Fruit fly (Drosophila melanogaster) Kc167 (cell line): ENCODE results near the gene B9d2.

Experiments
- Myc ChIP-seq: fragments of >200 bp; optimal IDR thresholded peaks from 2 replicates; lab custom pipeline; 2017; ENCODE audit warnings: missing external identifiers
- Sin3A ChIP-seq: fragments of >200 bp; optimal IDR thresholded peaks from 2 replicates; lab custom pipeline; 2018; ENCODE audit warnings: missing external identifiers
- h ChIP-seq: fragments of >200 bp; optimal IDR thresholded peaks from 3 replicates; lab custom pipeline; 2018; ENCODE audit warnings: missing external identifiers
- insv ChIP-seq: fragments of >200 bp; optimal IDR thresholded peaks from 3 replicates; lab custom pipeline; 2018; ENCODE audit warnings: missing external identifiers
- psq ChIP-seq: fragments of >200 bp; optimal IDR thresholded peaks from 2 replicates; lab custom pipeline; 2017; ENCODE audit warnings: missing external identifiers
- ttk ChIP-seq: sonication (Bioruptor generic); optimal IDR thresholded peaks from 2 replicates; lab custom pipeline; 2017; ENCODE audit warnings: missing external identifiers

Gene B9d2

dm6 chr2L:6155041-6155440 lies 24.6 kb upstream of the B9d2 start, which contains the start of gene CG31639:
Gene CG31639, minus strand, starts transcription at chr2L:6155141.
- TF ChIP-seq insv (lab: Kevin White, UChicago): no peak
- TF ChIP-seq Myc: no peak
- no peak for TF ChIP-seq h
- TF ChIP-seq ttk: no peak
- no peak for TF ChIP-seq psq (lab: Kevin White, UChicago)
- no peak for TF ChIP-seq Sin3A

DNA sequence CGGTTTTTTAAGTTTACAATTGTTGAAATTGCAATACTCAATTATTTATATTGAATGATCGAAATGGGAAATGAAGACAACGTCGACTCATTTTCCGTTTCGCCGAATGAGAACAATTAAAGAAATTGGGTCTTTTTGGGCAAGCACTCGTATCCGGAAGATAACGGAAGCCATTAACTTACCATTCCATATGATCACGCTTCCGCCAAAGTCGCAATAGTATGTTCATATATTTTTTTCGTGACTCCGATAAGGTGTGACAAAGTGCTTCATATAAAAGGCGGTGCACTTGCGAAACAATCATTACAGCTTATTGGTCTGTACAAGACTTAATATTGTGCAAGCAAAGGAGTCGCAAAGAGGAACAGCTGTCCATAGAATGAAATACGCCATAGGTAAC lies 21.2 kb upstream of the B9d2 start, which contains the start of gene Muc26B:
Gene Muc26B (plus strand): TSS at position 301 of the 400 bp plus-strand sequence.
- TF ChIP-seq ttk (no peak), insv (lab: Kevin White, UChicago) (no peak), h (no peak), Myc (no peak)

- TF ChIP-seq h (no peak), insv (lab: Kevin White, UChicago) (no peak), Sin3A (no peak), psq (lab: Kevin White, UChicago) (no peak), Myc (no peak), ttk (no peak)
These were observed 8.6 kb upstream of the B9d2 start, which contains the start of gene CG13991 for dm6 chr2L:6139082-6139481. Gene CG13991, plus strand, starts transcription at chr2L:6139382.

DNA sequence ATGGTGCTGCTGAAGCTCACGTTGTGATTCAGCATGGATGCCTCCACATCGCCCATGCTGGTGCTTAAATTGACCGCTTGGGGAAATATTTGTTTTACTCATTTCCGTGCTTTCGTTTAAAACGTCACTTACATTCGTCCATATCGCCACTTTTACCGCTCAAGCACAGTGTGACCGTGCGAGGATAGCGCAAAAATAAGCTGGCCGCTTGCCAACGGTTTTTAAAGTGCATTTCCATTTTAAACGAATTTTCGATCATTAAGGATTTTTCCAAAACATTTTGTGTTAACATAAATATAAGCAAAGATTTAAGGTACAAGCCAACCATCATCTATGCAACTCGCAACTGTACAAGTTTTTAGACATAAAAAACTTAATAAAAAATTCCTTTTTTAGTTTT lies 3.0 kb downstream of the B9d2 start, which contains the start of gene WDR79:
Gene WDR79 (minus strand): TSS at position 298 of the 400 bp plus-strand sequence.
- TF ChIP-seq ttk (no peak), h (no peak), Sin3A (no peak), psq (lab: Kevin White, UChicago) (no peak), Myc (no peak), insv (lab: Kevin White, UChicago) (no peak)

DNA sequence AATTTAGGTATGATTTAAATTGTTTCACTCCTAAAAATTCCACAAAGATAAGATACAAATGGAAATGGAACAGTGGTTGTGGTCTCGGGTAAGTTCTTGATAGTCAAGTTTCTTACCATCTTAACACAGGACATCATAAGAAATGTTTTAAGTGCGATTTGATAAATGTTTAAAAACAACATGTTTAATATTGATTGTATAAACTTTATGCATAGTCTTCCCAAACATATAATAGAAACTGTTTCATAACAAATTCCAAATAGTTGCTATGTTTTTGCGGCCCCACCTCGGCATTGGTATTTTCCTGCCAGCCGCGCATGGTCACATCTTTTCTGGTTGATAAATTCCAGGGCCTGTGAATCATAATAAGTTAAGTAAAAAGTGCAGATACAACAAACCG lies 5.6 kb downstream of the B9d2 start, which contains the start of gene Arpc4:
Gene Arpc4 (plus strand): TSS at position 318 of the 400 bp plus-strand sequence.
- TF ChIP-seq psq (lab: Kevin White, UChicago): no peak
- TF ChIP-seq ttk: no peak
- no peak for TF ChIP-seq Sin3A
- TF ChIP-seq Myc: no peak
- TF ChIP-seq insv (lab: Kevin White, UChicago): no peak
- no peak for TF ChIP-seq h

- TF ChIP-seq insv (lab: Kevin White, UChicago): no peak
- TF ChIP-seq Myc: no peak
- TF ChIP-seq Sin3A: no peak
These were observed 12.2 kb downstream of the B9d2 start, which contains the start of gene CG31642 for dm6 chr2L:6118212-6118611. Gene CG31642, plus strand, starts transcription at chr2L:6118512.

DNA sequence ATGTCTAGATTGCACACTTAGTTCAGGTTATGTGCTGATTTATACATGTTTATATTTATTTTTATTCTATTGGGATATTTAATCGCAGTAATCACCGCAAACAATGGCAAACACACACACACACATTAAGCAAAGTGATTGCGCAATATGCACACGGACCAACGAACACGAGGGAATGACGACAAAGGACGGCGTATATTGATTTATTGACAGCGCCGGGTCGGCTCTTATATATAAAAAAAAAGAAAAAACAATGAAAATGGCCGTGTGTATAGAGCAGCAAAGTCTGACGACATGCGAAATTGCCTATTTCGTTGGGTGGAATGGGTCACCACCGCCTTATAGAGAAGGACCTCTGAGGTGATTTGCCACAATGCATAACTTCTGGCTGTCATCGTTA lies 19.7 kb downstream of the B9d2 start:
- TF ChIP-seq h (no peak), psq (lab: Kevin White, UChicago) (no peak), Myc (no peak), insv (lab: Kevin White, UChicago) (no peak), Sin3A (no peak), ttk (no peak)

DNA sequence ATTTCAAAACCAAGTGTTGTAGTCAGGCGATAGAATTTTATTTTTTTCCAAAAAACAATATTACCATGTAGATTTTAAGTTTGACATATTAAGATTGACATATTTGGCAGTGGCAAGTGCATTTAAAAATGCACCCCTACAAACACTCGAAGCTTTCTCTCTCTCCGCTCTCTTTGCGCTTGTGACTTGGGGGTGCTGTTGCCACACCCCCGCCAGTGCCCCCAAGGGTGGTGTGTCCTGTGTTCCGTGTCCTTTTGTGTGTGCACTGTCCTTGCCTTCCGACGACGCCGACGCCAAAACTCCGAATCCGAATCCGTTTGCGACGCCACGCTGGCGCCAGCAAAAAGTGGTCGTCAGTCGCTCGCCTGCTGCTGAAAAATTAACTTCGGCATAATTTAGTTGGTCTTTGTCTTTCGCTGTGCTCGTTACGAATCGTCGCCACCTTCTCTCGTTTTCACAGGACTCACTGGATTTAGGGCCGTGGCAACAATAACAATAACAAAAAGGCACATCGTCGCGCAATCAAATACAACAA lies 21.1 kb downstream of the B9d2 start:
- TF ChIP-seq ttk (no peak), Sin3A (no peak), insv (lab: Kevin White, UChicago) (no peak), h (no peak), psq (lab: Kevin White, UChicago) (no peak), Myc (no peak)

DNA sequence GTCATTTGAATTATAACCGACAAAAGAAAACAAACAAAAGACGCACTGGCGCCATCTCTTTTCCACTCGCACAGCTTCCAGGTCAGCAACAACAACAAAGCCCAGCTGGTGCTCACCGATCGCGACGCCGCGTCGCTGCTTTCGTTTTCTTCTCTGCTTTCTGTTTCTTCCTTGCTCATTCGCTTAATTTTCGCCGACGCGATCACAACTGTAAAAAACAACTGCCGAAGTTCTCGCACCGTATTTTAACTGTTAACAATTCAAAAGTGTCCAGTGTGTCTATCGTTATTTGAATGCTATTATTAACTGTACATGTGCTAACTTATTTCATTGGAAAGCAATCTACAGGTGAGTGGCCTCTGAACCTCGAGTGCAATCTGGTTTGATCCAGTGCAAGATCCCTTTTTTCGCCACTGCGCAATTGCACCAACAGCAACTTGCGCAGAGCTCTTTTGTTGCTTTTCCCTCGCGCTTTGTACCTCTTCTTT lies 30.2 kb downstream of the B9d2 start, which contains the start of gene stai:
Gene stai (plus strand): TSS at position 176 of the 488 bp plus-strand sequence.
- TF ChIP-seq Sin3A: no peak

DNA sequence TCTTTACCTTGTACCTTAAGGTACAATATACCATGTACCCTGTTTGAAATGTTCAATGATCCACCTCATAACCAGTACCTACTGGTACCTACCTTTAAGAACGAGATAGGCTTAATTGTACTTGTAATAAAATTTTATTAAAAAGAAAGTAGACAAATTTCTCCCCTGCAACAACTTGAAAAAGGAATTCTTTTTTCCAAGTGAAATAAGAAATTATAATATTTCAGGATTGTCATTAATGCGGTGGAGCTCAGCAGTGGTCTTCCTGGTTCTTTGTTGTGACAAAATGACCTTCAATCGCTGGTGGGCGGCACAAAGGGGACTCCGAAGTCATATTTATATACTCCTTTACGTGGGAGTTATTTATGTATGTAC lies 31.2 kb downstream of the B9d2 start:
- TF ChIP-seq psq (lab: Kevin White, UChicago): no peak
- no peak for TF ChIP-seq h
- TF ChIP-seq insv (lab: Kevin White, UChicago): no peak
- TF ChIP-seq Myc: no peak

DNA sequence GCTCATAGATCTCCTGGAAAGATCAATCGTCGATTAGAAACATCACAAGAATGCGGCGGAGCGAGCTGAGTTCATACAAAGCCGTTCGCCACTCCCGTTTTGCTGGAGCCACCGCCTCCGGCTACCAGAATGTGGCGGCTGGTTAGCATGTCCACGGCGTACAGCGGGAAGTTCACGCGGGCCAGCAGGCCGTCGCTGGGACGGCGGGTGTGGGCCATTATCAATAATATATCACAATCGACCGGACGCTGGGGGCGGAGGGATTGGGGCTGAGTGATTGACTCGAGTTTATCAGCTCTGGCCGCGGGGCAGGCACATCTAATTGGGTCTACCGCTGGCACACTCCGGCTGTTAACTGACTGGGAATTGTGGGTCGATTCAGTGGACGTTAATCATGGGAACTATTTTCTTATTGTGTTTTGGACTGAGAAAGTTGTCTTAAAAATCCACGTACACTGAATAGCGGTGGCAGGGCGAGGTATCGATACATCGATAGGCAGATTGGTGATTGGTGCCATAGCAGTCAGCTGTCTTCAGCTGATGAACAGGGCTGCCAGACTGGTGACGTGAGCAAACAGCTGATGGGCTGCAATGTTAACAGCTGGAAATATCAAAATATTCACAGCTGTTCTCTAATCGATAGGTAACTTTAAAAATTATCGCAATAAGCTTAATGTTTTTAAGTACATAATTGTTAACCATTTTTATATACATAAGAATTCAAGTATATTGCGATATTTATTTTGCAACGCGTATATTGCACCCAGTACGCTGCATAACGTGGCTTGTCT lies 31.8 kb downstream of the B9d2 start, which contains the start of gene CG9175:
Gene CG9175 (minus strand): TSS at position 488 of the 791 bp plus-strand sequence.
- TF ChIP-seq h (no peak), Sin3A (no peak), ttk (no peak), psq (lab: Kevin White, UChicago) (no peak), insv (lab: Kevin White, UChicago) (no peak), Myc (no peak)

dm6 chr2L:6092300-6092699 lies 38.2 kb downstream of the B9d2 start:
- no peak for TF ChIP-seq Sin3A

dm6 chr2L:6090786-6091716 lies 39.4 kb downstream of the B9d2 start, which contains the start of gene CG45075:
Gene CG45075, plus strand, starts transcription at chr2L:6091412.
- TF ChIP-seq ttk (no peak), h (no peak), Myc (no peak), insv (lab: Kevin White, UChicago) (no peak), psq (lab: Kevin White, UChicago) (no peak), Sin3A (no peak)
